Worm (Caenorhabditis elegans): ENCODE data around the gene popl-7.

ce11 chrIV:13331285-13331684 lies 39.2 kb upstream of the popl-7 start, which contains the start of gene pqn-74:
- TF ChIP-seq ceh-14 (tag; optimal IDR thresholded peaks at IDR 0.05): no peak
- no peak for TF ChIP-seq pha-4 (tag; optimal IDR thresholded peaks at IDR 0.05)
- no peak for TF ChIP-seq ets-4 (tag; optimal IDR thresholded peaks at IDR 0.05)
